Worm (Caenorhabditis elegans): ENCODE data around the gene F59G1.4.

DNA sequence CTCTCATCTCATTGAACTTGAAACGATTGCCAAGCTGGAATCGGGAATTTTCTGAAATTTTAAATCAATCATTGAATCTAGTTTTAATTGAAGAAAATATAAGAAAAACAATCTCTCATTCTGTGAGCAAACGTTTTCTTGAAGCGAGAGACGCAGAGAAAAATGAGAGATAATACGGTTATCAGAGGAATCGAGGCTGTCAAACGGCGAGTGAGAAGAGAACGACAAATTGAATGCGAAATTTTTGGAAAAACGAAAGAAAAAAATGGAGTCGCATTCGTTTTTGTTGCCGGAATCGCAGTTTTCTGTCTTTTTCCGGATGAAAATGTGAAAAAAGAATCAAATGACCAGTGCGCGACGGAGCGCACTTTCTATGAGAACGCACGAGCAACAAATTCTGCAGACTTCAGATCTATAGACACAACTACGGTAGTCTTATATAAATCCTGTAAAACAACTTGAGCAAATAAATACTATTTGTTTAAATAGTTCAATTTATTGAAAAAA lies 22.4 kb upstream of the F59G1.4 start, which contains the start of gene tex-2:
- TF ChIP-seq tbx-2 (tag; optimal IDR thresholded peaks at IDR 0.05) (no peak), snpc-4 (tag; optimal IDR thresholded peaks at IDR 0.05) (no peak), zag-1 (tag; optimal IDR thresholded peaks at IDR 0.05) (no peak), hmg-11 (tag; optimal IDR thresholded peaks at IDR 0.05) (no peak), R02D3.7 (tag; optimal IDR thresholded peaks at IDR 0.05) (no peak), nhr-77 (tag; optimal IDR thresholded peaks at IDR 0.05) (no peak), elt-2 (tag; optimal IDR thresholded peaks at IDR 0.05) (peak; percentile 93), ama-1 (optimal IDR thresholded peaks at IDR 0.05) (peak; percentile 40), unc-62 (GFP tag; optimal IDR thresholded peaks at IDR 0.05) (no peak), lin-15B (tag; optimal IDR thresholded peaks at IDR 0.05) (peak; percentile 47), ceh-82 (tag; optimal IDR thresholded peaks at IDR 0.05) (no peak)

Measured in whole organism, L3 larva.